Worm (Caenorhabditis elegans) whole organism, L3 larva: Measurements from ENCODE around the gene lips-7.

Source experiments
- ceh-82 ChIP-seq: fragments of 150-350 bp; optimal IDR thresholded peaks from 2 replicates; lab custom pipeline; 2014; ENCODE audit warnings: missing biosample characterization, missing genetic modification characterization
- elt-2 ChIP-seq: sonication (generic microtip); optimal IDR thresholded peaks from 2 replicates; lab custom pipeline; 2016; ENCODE audit warnings: missing genetic modification reagents, mild to moderate bottlenecking, missing genetic modification characterization, missing compliant biosample characterization
- eor-1 ChIP-seq, 2 experiments: fragments of 150-350 bp; optimal IDR thresholded peaks; 2 replicates each; lab custom pipeline; 2014 to 2018; ENCODE audit warnings: missing biosample characterization in 2 of 2, missing genetic modification characterization in 2 of 2
- fkh-10 ChIP-seq: sonication (generic microtip); optimal IDR thresholded peaks from 2 replicates; lab custom pipeline; 2017; ENCODE audit warnings: missing biosample characterization, missing genetic modification reagents, missing genetic modification characterization
- mml-1 ChIP-seq: fragments of 150-350 bp; sonication (generic microtip); optimal IDR thresholded peaks from 3 replicates; lab custom pipeline; 2014; ENCODE audit warnings: missing biosample characterization, missing genetic modification characterization
- unc-39 ChIP-seq: sonication (generic microtip); optimal IDR thresholded peaks from 4 replicates; lab custom pipeline; 2017; ENCODE audit warnings: missing biosample characterization, missing genetic modification characterization

ce11 chrII:587533-587932, 35.9 kb downstream of the lips-7 start, which contains the start of gene fbxb-34:
- TF ChIP-seq mml-1 (tag; lab: Kevin White, UChicago) (no peak), unc-39 (tag; lab: Kevin White, UChicago) (no peak), fkh-10 (no peak), ceh-82 (no peak), eor-1 (tag; optimal IDR thresholded peaks at IDR 0.05; lab: Kevin White, UChicago) (no peak), elt-2 (tag; lab: Kevin White, UChicago) (no peak)
